Fruit fly (Drosophila melanogaster): Measurements from ENCODE around the gene CG43739.

The CG43739 gene

DNA sequence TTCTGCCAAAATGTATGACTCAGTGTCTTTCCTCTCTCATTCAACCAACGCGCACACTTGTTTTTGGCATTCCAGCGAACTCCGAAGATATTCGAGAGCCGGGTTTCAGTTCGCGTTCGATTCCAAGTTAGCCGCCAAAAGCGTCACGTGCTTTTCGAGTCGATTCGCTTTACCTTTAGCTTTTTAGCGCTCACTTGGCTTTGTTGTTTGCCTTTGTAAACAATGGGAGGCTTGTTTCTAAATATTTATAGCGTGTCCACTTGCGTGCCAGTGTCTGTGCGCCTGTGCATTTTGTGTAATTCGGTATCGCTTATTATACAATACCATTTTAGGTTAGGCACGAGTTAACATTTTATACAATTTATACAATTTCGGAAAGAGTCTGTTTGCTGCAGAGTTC lies 7.4 kb downstream of the CG43739 start (continued):
- no peak for TF ChIP-seq CG9437 (GFP tag; optimal IDR thresholded peaks at IDR 0.05)
- TF ChIP-seq zen (tag; optimal IDR thresholded peaks at IDR 0.05), result no peak
- TF ChIP-seq emc (GFP tag; optimal IDR thresholded peaks at IDR 0.05), result no peak
- TF ChIP-seq nerfin-2 (GFP tag; IDR thresholded peaks at IDR 0.05; ENCODE audit: partially characterized antibody), result no peak
- no peak for TF ChIP-seq trem (tag; optimal IDR thresholded peaks at IDR 0.05)
- TF ChIP-seq mam (GFP tag; optimal IDR thresholded peaks at IDR 0.05), result no peak
- TF ChIP-seq B-H2 (GFP tag; optimal IDR thresholded peaks at IDR 0.05), result peak; percentile 42
- TF ChIP-seq esg (GFP tag; conservative IDR thresholded peaks at IDR 0.05), result no peak
- TF ChIP-seq CG8944 (GFP tag; optimal IDR thresholded peaks at IDR 0.05), result no peak
- TF ChIP-seq Hr51 (GFP tag; optimal IDR thresholded peaks at IDR 0.05), result peak in 1 of 2 experiments; percentile 12
- TF ChIP-seq dan (GFP tag; IDR thresholded peaks at IDR 0.05), result no peak
- TF ChIP-seq CG11723 (GFP tag; optimal IDR thresholded peaks at IDR 0.05), result peak; percentile 22
- TF ChIP-seq fd96Cb (tag; optimal IDR thresholded peaks at IDR 0.05), result no peak
- no peak for TF ChIP-seq CG33557 (GFP tag; optimal IDR thresholded peaks at IDR 0.05)
- TF ChIP-seq CG16863 (GFP tag; optimal IDR thresholded peaks at IDR 0.05), result no peak
- TF ChIP-seq ftz-f1 (GFP tag; optimal IDR thresholded peaks at IDR 0.05), result no peak
- no peak for TF ChIP-seq Sry-β (GFP tag; optimal IDR thresholded peaks at IDR 0.05)
- TF ChIP-seq CG6683 (GFP tag; optimal IDR thresholded peaks at IDR 0.05), result peak; percentile 37
- peak; percentile 30 for TF ChIP-seq CG18619 (GFP tag; optimal IDR thresholded peaks at IDR 0.05)
- no peak for TF ChIP-seq CG6254 (GFP tag; optimal IDR thresholded peaks at IDR 0.05)
- TF ChIP-seq Myb (GFP tag; optimal IDR thresholded peaks at IDR 0.05), result peak; percentile 12
- TF ChIP-seq cg (GFP tag; optimal IDR thresholded peaks at IDR 0.05), result no peak
- no peak for TF ChIP-seq CG1024 (GFP tag; IDR thresholded peaks at IDR 0.05)
- TF ChIP-seq sens-2 (GFP tag; IDR thresholded peaks at IDR 0.05), result no peak
- peak; percentile 23 for TF ChIP-seq CG2875 (GFP tag; optimal IDR thresholded peaks at IDR 0.05)
- TF ChIP-seq crp (GFP tag; optimal IDR thresholded peaks at IDR 0.05), result no peak
- no peak for TF ChIP-seq NFAT (GFP tag; IDR thresholded peaks at IDR 0.05)
- no peak for TF ChIP-seq CG2202 (tag; optimal IDR thresholded peaks at IDR 0.05)
- peak; percentile 64 for TF ChIP-seq CG5180 (GFP tag; optimal IDR thresholded peaks at IDR 0.05)
- no peak for TF ChIP-seq stc (GFP tag; IDR thresholded peaks at IDR 0.05)
- no peak for TF ChIP-seq Lhr (GFP tag; optimal IDR thresholded peaks at IDR 0.05)
- no peak for TF ChIP-seq Hey (tag; optimal IDR thresholded peaks at IDR 0.05)
- no peak for TF ChIP-seq CG18764 (GFP tag; optimal IDR thresholded peaks at IDR 0.05)
- no peak for TF ChIP-seq CG9817 (tag; optimal IDR thresholded peaks at IDR 0.05)
- TF ChIP-seq Dfd (GFP tag; optimal IDR thresholded peaks at IDR 0.05), result no peak
- TF ChIP-seq CG8290 (GFP tag; optimal IDR thresholded peaks at IDR 0.05), result no peak
- TF ChIP-seq CG8290 (tag; optimal IDR thresholded peaks at IDR 0.05), result peak in 1 of 2 experiments; percentile 69
- no peak for TF ChIP-seq pros (GFP tag; optimal IDR thresholded peaks at IDR 0.05)
- TF ChIP-seq Aef1 (GFP tag; IDR thresholded peaks at IDR 0.05), result no peak
- TF ChIP-seq bbx (GFP tag; IDR thresholded peaks at IDR 0.05; ENCODE audit: partially characterized antibody), result no peak
- TF ChIP-seq ac (GFP tag; optimal IDR thresholded peaks at IDR 0.05), result no peak
- TF ChIP-seq Sin3A (optimal IDR thresholded peaks at IDR 0.05), result no peak
- TF ChIP-seq inv (GFP tag; IDR thresholded peaks at IDR 0.05; ENCODE audit: partially characterized antibody), result no peak
- TF ChIP-seq Rfx (GFP tag; IDR thresholded peaks at IDR 0.05), result peak; percentile 51; the same call in 1 of the 2 replicates
- no peak for TF ChIP-seq CG34376 (GFP tag; optimal IDR thresholded peaks at IDR 0.05)
- no peak for TF ChIP-seq MESR4 (GFP tag; optimal IDR thresholded peaks at IDR 0.05)
- peak; percentile 30 for TF ChIP-seq CG10147 (GFP tag; optimal IDR thresholded peaks at IDR 0.05)
- TF ChIP-seq Lim3 (GFP tag; IDR thresholded peaks at IDR 0.05), result no peak
- TF ChIP-seq CG15269 (tag; optimal IDR thresholded peaks at IDR 0.05), result peak; percentile 61
- no peak for TF ChIP-seq CG2889 (GFP tag; IDR thresholded peaks at IDR 0.05)
- TF ChIP-seq bigmax (GFP tag; optimal IDR thresholded peaks at IDR 0.05), result peak; percentile 31
